Worm (Caenorhabditis elegans) whole organism, L4 larva: ENCODE results near the gene W04D2.4.

Experiments used
- F49E8.2 ChIP-seq: sonication (generic microtip); optimal IDR thresholded peaks from 2 replicates; lab custom pipeline; 2016; ENCODE audit warnings: missing compliant biosample characterization, mild to moderate bottlenecking, missing genetic modification characterization, borderline replicate concordance
- ces-1 ChIP-seq: fragments of 150-350 bp; sonication (generic microtip); optimal IDR thresholded peaks from 4 replicates; lab custom pipeline; 2014; ENCODE audit warnings: missing biosample characterization, missing genetic modification reagents, missing genetic modification characterization
- lin-13 ChIP-seq: fragments of 150-350 bp; optimal IDR thresholded peaks from 2 replicates; lab custom pipeline; 2014; ENCODE audit warnings: missing biosample characterization, missing genetic modification reagents, missing genetic modification characterization
- lir-3 ChIP-seq: sonication (generic microtip); optimal IDR thresholded peaks from 2 replicates; lab custom pipeline; 2016; ENCODE audit warnings: mild to moderate bottlenecking, missing genetic modification characterization, missing compliant biosample characterization
- mes-2 ChIP-seq: sonication (generic microtip); optimal IDR thresholded peaks from 2 replicates; lab custom pipeline; 2016; ENCODE audit warnings: missing genotype, mild to moderate bottlenecking, missing genetic modification characterization, missing compliant biosample characterization; ENCODE audit not compliant: poor library complexity, severe bottlenecking
- nhr-237 ChIP-seq: sonication (generic microtip); optimal IDR thresholded peaks from 2 replicates; lab custom pipeline; 2017; ENCODE audit warnings: missing biosample characterization, missing genetic modification characterization
- nhr-25 ChIP-seq: sonication (generic microtip); optimal IDR thresholded peaks from 2 replicates; lab custom pipeline; 2017; ENCODE audit warnings: missing genetic modification characterization, mild to moderate bottlenecking, missing compliant biosample characterization, antibody characterized with exemption, moderate library complexity, borderline replicate concordance; ENCODE audit not compliant: insufficient read depth
- nhr-48 ChIP-seq: sonication (generic microtip); optimal IDR thresholded peaks from 2 replicates; lab custom pipeline; 2016; ENCODE audit warnings: mild to moderate bottlenecking, missing genetic modification characterization, missing compliant biosample characterization
- pha-4 ChIP-seq, 2 experiments: fragments of 150-350 bp in 1 of 2; fragments of 200-800 bp in 1 of 2; sonication (Bioruptor generic) in 1 of 2; IDR thresholded peaks in 1 of 2; optimal IDR thresholded peaks in 1 of 2; 2 replicates each; pipeline versions ENCODE4 v1.3.6 to Lab custom; 2014 to 2022; ENCODE audit warnings: missing genetic modification characterization in 2 of 2, missing genetic modification reagents in 2 of 2, missing biosample characterization in 1 of 2, missing compliant biosample characterization in 1 of 2
- snpc-4 ChIP-seq: fragments of 150-350 bp; optimal IDR thresholded peaks from 2 replicates; lab custom pipeline; 2014; ENCODE audit warnings: missing biosample characterization, missing genetic modification characterization
- unc-39 ChIP-seq: sonication (generic microtip); optimal IDR thresholded peaks from 2 replicates; lab custom pipeline; 2017; ENCODE audit warnings: missing biosample characterization, missing genetic modification characterization
- zag-1 ChIP-seq: fragments of 150-350 bp; optimal IDR thresholded peaks from 2 replicates; lab custom pipeline; 2014; ENCODE audit warnings: missing biosample characterization, missing genetic modification characterization

- TF ChIP-seq lin-13 (GFP tag; lab: Kevin White, UChicago) (no peak), lir-3 (no peak), F49E8.2 (tag; lab: Kevin White, UChicago) (no peak), mes-2 (tag; lab: Kevin White, UChicago) (no peak), nhr-48 (tag; lab: Kevin White, UChicago) (no peak), ces-1 (GFP tag; lab: Kevin White, UChicago) (no peak), nhr-237 (no peak), unc-39 (tag; lab: Kevin White, UChicago) (no peak), zag-1 (tag; lab: Kevin White, UChicago) (no peak), snpc-4 (no peak), pha-4 (GFP tag; IDR thresholded peaks at IDR 0.05; lab: Robert Waterston, UW) (no peak), pha-4 (tag; optimal IDR thresholded peaks at IDR 0.05; lab: Kevin White, UChicago) (no peak), nhr-25 (no peak)
Observed at ce11 chrV:12505730-12506129, 8.2 kb upstream of the W04D2.4 start.
